Worm (Caenorhabditis elegans): ENCODE measurements around the gene dpr-1.

dpr-1 gene

ce11 chrV:13961927-13962419 lies 20.0 kb upstream of the dpr-1 start, which contains the start of the genes algn-13 and R10D12.13 (continued):
- TF ChIP-seq dpff-1 (tag; optimal IDR thresholded peaks at IDR 0.05) = no peak
- TF ChIP-seq ztf-6 (GFP tag; IDR thresholded peaks at IDR 0.05) = no peak
- no peak for TF ChIP-seq lin-26 (GFP tag; IDR thresholded peaks at IDR 0.05)
- peak; percentile 8 for TF ChIP-seq nhr-80 (tag; optimal IDR thresholded peaks at IDR 0.05)
- TF ChIP-seq attf-6 (GFP tag; IDR thresholded peaks at IDR 0.05) = no peak
- no peak for TF ChIP-seq lin-40 (tag; optimal IDR thresholded peaks at IDR 0.05)
- TF ChIP-seq T26A5.8 (tag; optimal IDR thresholded peaks at IDR 0.05) = no peak
- peak; percentile 68 for TF ChIP-seq B0336.3 (GFP tag; IDR thresholded peaks at IDR 0.05)
- no peak for TF ChIP-seq F55B11.4 (tag; optimal IDR thresholded peaks at IDR 0.05; ENCODE audit: borderline replicate concordance, insufficient read depth)
- TF ChIP-seq gei-17 (GFP tag; optimal IDR thresholded peaks at IDR 0.05) = no peak
- no peak for TF ChIP-seq egl-44 (GFP tag; IDR thresholded peaks at IDR 0.05)
- TF ChIP-seq snpc-3.4 (tag; optimal IDR thresholded peaks at IDR 0.05) = peak; percentile 92
- TF ChIP-seq pha-4 (tag; optimal IDR thresholded peaks at IDR 0.05) = no peak
- TF ChIP-seq Y79H2A.3 (GFP tag; conservative IDR thresholded peaks at IDR 0.05) = no peak
- TF ChIP-seq tbx-9 (tag; optimal IDR thresholded peaks at IDR 0.05; ENCODE audit: borderline replicate concordance) = no peak
- no peak for TF ChIP-seq F22D6.2 (tag; optimal IDR thresholded peaks at IDR 0.05)
- no peak for TF ChIP-seq K12H6.12 (tag; optimal IDR thresholded peaks at IDR 0.05)
- TF ChIP-seq B0035.1 (tag; optimal IDR thresholded peaks at IDR 0.05) = no peak
- TF ChIP-seq hmg-1.2 (GFP tag; IDR thresholded peaks at IDR 0.05) = peak; percentile 52
- no peak for TF ChIP-seq bed-1 (GFP tag; IDR thresholded peaks at IDR 0.05)
- TF ChIP-seq tbp1 (GFP tag; optimal IDR thresholded peaks at IDR 0.05) = peak; percentile 54
- peak; percentile 65 for TF ChIP-seq xnd-1 (tag; optimal IDR thresholded peaks at IDR 0.05)
- TF ChIP-seq repo-1 (tag; optimal IDR thresholded peaks at IDR 0.05) = no peak
- TF ChIP-seq rpc-1 (optimal IDR thresholded peaks at IDR 0.05) = peak; percentile 44
- no peak for TF ChIP-seq rpc-1 (tag; optimal IDR thresholded peaks at IDR 0.05)
- TF ChIP-seq nfya-1 (tag; optimal IDR thresholded peaks at IDR 0.05; ENCODE audit: borderline replicate concordance, insufficient read depth) = no peak
- TF ChIP-seq rec-8 (tag; optimal IDR thresholded peaks at IDR 0.05) = no peak
- TF ChIP-seq Y53G8AR.9 (GFP tag; conservative IDR thresholded peaks at IDR 0.05) = no peak
- no peak for TF ChIP-seq unc-62 (GFP tag; optimal IDR thresholded peaks at IDR 0.05)
- TF ChIP-seq F37B4.10 (GFP tag; IDR thresholded peaks at IDR 0.05) = no peak
- peak; percentile 54 for TF ChIP-seq attf-5 (GFP tag; optimal IDR thresholded peaks at IDR 0.05)
- no peak for TF ChIP-seq C17E4.6 (GFP tag; IDR thresholded peaks at IDR 0.05)
- no peak for TF ChIP-seq ceh-79 (tag; optimal IDR thresholded peaks at IDR 0.05)
- TF ChIP-seq sdz-38 (tag; optimal IDR thresholded peaks at IDR 0.05) = no peak
- TF ChIP-seq nhr-120 (GFP tag; IDR thresholded peaks at IDR 0.05) = no peak
- 0 out of 2 replicates have a peak, but pooled peaks have one; percentile 22 for TF ChIP-seq lir-1 (GFP tag; conservative IDR thresholded peaks at IDR 0.05)
- TF ChIP-seq egl-18 (GFP tag; IDR thresholded peaks at IDR 0.05) = no peak
- no peak for TF ChIP-seq B0019.2 (GFP tag; conservative IDR thresholded peaks at IDR 0.05)
- no peak for TF ChIP-seq F39B2.1 (GFP tag; IDR thresholded peaks at IDR 0.05)
- TF ChIP-seq C06A6.2 (GFP tag; conservative IDR thresholded peaks at IDR 0.05) = peak; percentile 49; the same call in 1 of the 2 replicates
- TF ChIP-seq athp-1 (tag; optimal IDR thresholded peaks at IDR 0.05) = no peak
- no peak for TF ChIP-seq nhr-90 (tag; optimal IDR thresholded peaks at IDR 0.05)
- TF ChIP-seq atf-7 (tag; optimal IDR thresholded peaks at IDR 0.05) = no peak
- TF ChIP-seq ztf-22 (GFP tag; optimal IDR thresholded peaks at IDR 0.05) = no peak
- no peak for TF ChIP-seq chd-7 (tag; optimal IDR thresholded peaks at IDR 0.05)
- no peak for TF ChIP-seq Y53F4B.3 (GFP tag; IDR thresholded peaks at IDR 0.05)
- TF ChIP-seq lag-1 (GFP tag; IDR thresholded peaks at IDR 0.05) = no peak
- TF ChIP-seq hsf-1 (GFP tag; IDR thresholded peaks at IDR 0.05) = peak; percentile 49; the same call in 1 of the 2 replicates
- no peak for TF ChIP-seq T07F8.4 (tag; optimal IDR thresholded peaks at IDR 0.05)
- peak; percentile 89 for TF ChIP-seq efl-1 (GFP tag; optimal IDR thresholded peaks at IDR 0.05)
